Fruit fly (Drosophila melanogaster): ENCODE results near the gene Gabat.

The Gabat gene

DNA sequence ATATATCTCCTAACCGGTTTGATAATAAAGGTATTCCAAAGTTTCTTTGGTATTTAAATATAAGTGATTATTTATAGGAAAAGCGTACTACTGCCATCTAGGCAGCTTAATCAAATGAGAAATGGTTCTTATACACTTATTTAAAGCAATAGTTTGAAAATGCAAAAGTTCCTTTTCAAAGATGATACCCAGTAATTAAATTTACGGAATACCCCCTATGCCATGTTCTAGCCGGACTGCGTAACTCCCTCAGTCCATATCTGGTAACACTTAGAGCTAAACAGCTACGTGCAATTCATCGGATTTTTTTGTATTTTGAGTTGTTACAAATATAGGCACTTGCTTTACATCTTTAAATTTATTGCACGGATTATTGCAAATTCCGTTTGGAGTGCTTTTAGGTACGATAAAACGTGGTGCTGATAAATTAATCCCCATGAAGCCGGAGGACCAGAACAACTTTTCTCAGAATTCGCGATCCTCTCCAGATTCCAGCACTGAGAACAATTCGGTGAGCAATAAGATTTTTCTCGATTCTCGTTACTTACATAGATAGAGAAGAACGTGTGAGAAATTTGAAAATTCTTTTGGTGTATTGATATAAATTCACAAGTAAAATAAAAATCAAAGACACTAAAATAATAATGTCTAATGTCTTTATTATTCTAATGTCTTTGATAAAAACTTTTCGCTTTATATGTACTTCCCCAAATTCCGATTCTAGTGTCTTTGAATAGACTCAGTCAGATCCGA is 2.2 kb upstream of the Gabat start, which contains the start of gene CG7668 (continued):
- TF ChIP-seq Asciz (GFP tag; optimal IDR thresholded peaks at IDR 0.05) (peak; percentile 87), Mad (GFP tag; optimal IDR thresholded peaks at IDR 0.05) (peak; percentile 78), ssp (GFP tag; IDR thresholded peaks at IDR 0.05) (no peak; the same call in none of the 2 replicates), tin (GFP tag; optimal IDR thresholded peaks at IDR 0.05) (peak; percentile 87), CG12744 (GFP tag; optimal IDR thresholded peaks at IDR 0.05) (peak; percentile 84), CG32532 (GFP tag; IDR thresholded peaks at IDR 0.05) (peak; percentile 94), CG6654 (GFP tag; optimal IDR thresholded peaks at IDR 0.05) (peak; percentile 67), HLH4C (GFP tag; IDR thresholded peaks at IDR 0.05; ENCODE audit: partially characterized antibody) (peak; percentile 44; the same call in 2 of the 3 replicates), jing (GFP tag; optimal IDR thresholded peaks at IDR 0.05) (peak; percentile 73), CG12391 (tag; optimal IDR thresholded peaks at IDR 0.05) (peak; percentile 96), Kr (GFP tag; optimal IDR thresholded peaks at IDR 0.05) (no peak), CG18764 (GFP tag; optimal IDR thresholded peaks at IDR 0.05) (peak; percentile 86), CG6791 (GFP tag; IDR thresholded peaks at IDR 0.05; ENCODE audit: partially characterized antibody) (no peak), CG1602 (GFP tag; optimal IDR thresholded peaks at IDR 0.05) (peak; percentile 92), CG9215 (GFP tag; IDR thresholded peaks at IDR 0.05) (no peak), Atf6 (GFP tag; IDR thresholded peaks at IDR 0.05) (peak; percentile 90), CG11695 (GFP tag; IDR thresholded peaks at IDR 0.05) (peak; percentile 93), Trl (optimal IDR thresholded peaks at IDR 0.05) (peak in 1 of 2 experiments; percentile 16), Trl (GFP tag; optimal IDR thresholded peaks at IDR 0.05) (peak; percentile 85), Sry-β (GFP tag; optimal IDR thresholded peaks at IDR 0.05) (peak; percentile 40), Mrtf (GFP tag; IDR thresholded peaks at IDR 0.05) (peak; percentile 83; the same call in 2 of the 3 replicates), CG11723 (GFP tag; optimal IDR thresholded peaks at IDR 0.05) (peak; percentile 74), fd102C (GFP tag; optimal IDR thresholded peaks at IDR 0.05) (peak; percentile 50), CG1233 (GFP tag; optimal IDR thresholded peaks at IDR 0.05) (peak; percentile 87), fru (optimal IDR thresholded peaks at IDR 0.05) (no peak), prd (optimal IDR thresholded peaks at IDR 0.05) (no peak), prd (GFP tag; IDR thresholded peaks at IDR 0.05) (peak; percentile 92), CG12236 (GFP tag; optimal IDR thresholded peaks at IDR 0.05) (peak; percentile 83), bsh (GFP tag; optimal IDR thresholded peaks at IDR 0.05) (peak; percentile 50 to 92), mirr (GFP tag; optimal IDR thresholded peaks at IDR 0.05) (peak; percentile 78), wek (GFP tag; optimal IDR thresholded peaks at IDR 0.05) (peak; percentile 98), CG3838 (GFP tag; optimal IDR thresholded peaks at IDR 0.05) (peak; percentile 41), pan (optimal IDR thresholded peaks at IDR 0.05) (no peak), pan (GFP tag; optimal IDR thresholded peaks at IDR 0.05 in 1 of 2, IDR thresholded peaks at IDR 0.05 in 1 of 2) (peak in 1 of 2 experiments; percentile 95), CG10959 (GFP tag; IDR thresholded peaks at IDR 0.05) (no peak; the same call in 1 of the 2 replicates), sug (tag; optimal IDR thresholded peaks at IDR 0.05) (peak; percentile 84), tx (GFP tag; optimal IDR thresholded peaks at IDR 0.05) (peak; percentile 86), Nf-YB (GFP tag; optimal IDR thresholded peaks at IDR 0.05) (peak; percentile 80), Bteb2 (GFP tag; optimal IDR thresholded peaks at IDR 0.05) (peak; percentile 91), ato (GFP tag; IDR thresholded peaks at IDR 0.05; ENCODE audit: partially characterized antibody) (no peak), sim (GFP tag; IDR thresholded peaks at IDR 0.05) (peak; percentile 90), CG8944 (GFP tag; optimal IDR thresholded peaks at IDR 0.05) (peak; percentile 87), esg (GFP tag; conservative IDR thresholded peaks at IDR 0.05) (peak; percentile 85), Dll (GFP tag; IDR thresholded peaks at IDR 0.05; ENCODE audit: partially characterized antibody) (peak; percentile 33; the same call in 1 of the 4 replicates), CG6854 (GFP tag; optimal IDR thresholded peaks at IDR 0.05) (peak; percentile 83), CG3847 (GFP tag; IDR thresholded peaks at IDR 0.05) (peak; percentile 86), PHDP (tag; optimal IDR thresholded peaks at IDR 0.05) (peak; percentile 95), CG15011 (GFP tag; optimal IDR thresholded peaks at IDR 0.05) (peak; percentile 70), exex (tag; optimal IDR thresholded peaks at IDR 0.05) (peak; percentile 71), CG15073 (GFP tag; optimal IDR thresholded peaks at IDR 0.05) (no peak)
